Worm (Caenorhabditis elegans): Measurements from ENCODE around the gene R05D3.9.

The R05D3.9 gene

DNA sequence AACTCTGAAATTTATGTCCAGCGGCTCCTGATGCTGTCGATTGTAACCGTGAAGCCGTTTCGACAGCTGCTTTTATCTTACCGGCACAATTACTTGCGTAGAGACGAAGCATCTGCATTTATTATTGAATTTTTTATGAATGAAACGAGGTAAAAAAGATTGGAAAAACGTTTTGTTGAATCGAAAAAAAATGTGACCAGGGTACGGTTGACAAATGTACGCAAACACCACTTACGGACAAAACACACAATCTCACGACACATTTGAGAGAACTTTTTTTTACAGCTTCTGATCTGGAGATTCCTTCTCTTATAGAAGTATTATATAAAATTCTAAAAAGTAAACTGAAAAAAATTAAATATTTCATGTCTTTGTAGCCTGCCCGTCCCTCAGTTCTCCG, 36.7 kb downstream of the R05D3.9 start, which contains the start of the genes mrps-18A and ZC262.2:
mrps-18A (minus strand) TSS at position 141 of the 400 bp plus-strand sequence.
ZC262.2 (plus strand) TSS at position 284 of the 400 bp plus-strand sequence.
- peak; percentile 31 for TF ChIP-seq C34F6.9 (tag; optimal IDR thresholded peaks at IDR 0.05)
- no peak for TF ChIP-seq ztf-11 (tag; optimal IDR thresholded peaks at IDR 0.05)
- TF ChIP-seq ztf-1 (GFP tag; conservative IDR thresholded peaks at IDR 0.05): no peak
- TF ChIP-seq unc-62 (GFP tag; optimal IDR thresholded peaks at IDR 0.05): no peak
- peak; percentile 21 for TF ChIP-seq nhr-129 (tag; optimal IDR thresholded peaks at IDR 0.05)
- no peak for TF ChIP-seq mdl-1 (tag; optimal IDR thresholded peaks at IDR 0.05)
- no peak for TF ChIP-seq nhr-23 (tag; optimal IDR thresholded peaks at IDR 0.05)
- no peak for TF ChIP-seq alr-1 (tag; optimal IDR thresholded peaks at IDR 0.05)
- TF ChIP-seq ceh-16 (tag; optimal IDR thresholded peaks at IDR 0.05): no peak
- TF ChIP-seq F13H6.1 (tag; optimal IDR thresholded peaks at IDR 0.05): no peak
- no peak for TF ChIP-seq Y55F3AM.14 (GFP tag; optimal IDR thresholded peaks at IDR 0.05)
- TF ChIP-seq ZK546.5 (tag; optimal IDR thresholded peaks at IDR 0.05): no peak
- TF ChIP-seq lsy-2 (tag; optimal IDR thresholded peaks at IDR 0.05): peak; percentile 73 to 97
- TF ChIP-seq crh-2 (tag; optimal IDR thresholded peaks at IDR 0.05): no peak
- TF ChIP-seq unc-39 (tag; optimal IDR thresholded peaks at IDR 0.05): no peak
- TF ChIP-seq lin-13 (GFP tag; optimal IDR thresholded peaks at IDR 0.05): no peak
- TF ChIP-seq mab-5 (tag; optimal IDR thresholded peaks at IDR 0.05): no peak
- no peak for TF ChIP-seq snpc-4 (tag; optimal IDR thresholded peaks at IDR 0.05)
- no peak for TF ChIP-seq nhr-12 (tag; optimal IDR thresholded peaks at IDR 0.05)
- TF ChIP-seq fos-1 (tag; optimal IDR thresholded peaks at IDR 0.05): no peak
- TF ChIP-seq ztf-4 (tag; optimal IDR thresholded peaks at IDR 0.05): no peak
- TF ChIP-seq zag-1 (tag; optimal IDR thresholded peaks at IDR 0.05): no peak
- TF ChIP-seq nhr-11 (tag; optimal IDR thresholded peaks at IDR 0.05): no peak

DNA sequence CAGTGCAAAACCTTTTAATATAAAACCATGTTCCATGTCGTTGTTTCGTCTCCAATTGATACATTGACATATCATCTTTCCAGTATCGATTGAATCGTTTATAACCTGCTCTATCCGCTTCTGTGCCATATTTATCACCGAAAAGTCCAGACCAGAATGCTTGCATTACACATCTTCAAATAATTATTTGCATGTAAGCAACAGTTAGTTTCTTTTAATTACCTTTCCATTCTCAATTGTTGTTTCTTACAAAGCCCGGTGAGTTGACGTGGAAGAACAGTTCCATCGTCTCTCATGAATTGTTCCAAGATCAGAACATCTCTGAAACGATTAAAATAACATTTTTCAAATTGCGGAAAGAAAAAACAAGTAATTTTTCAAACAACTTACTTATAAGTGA, 37.3 kb downstream of the R05D3.9 start, which contains the start of gene iglr-2:
iglr-2 (minus strand) TSS at position 101 of the 400 bp plus-strand sequence.
- TF ChIP-seq mdl-1 (tag; optimal IDR thresholded peaks at IDR 0.05) (no peak), nhr-129 (tag; optimal IDR thresholded peaks at IDR 0.05) (no peak), ztf-11 (tag; optimal IDR thresholded peaks at IDR 0.05) (no peak)

DNA sequence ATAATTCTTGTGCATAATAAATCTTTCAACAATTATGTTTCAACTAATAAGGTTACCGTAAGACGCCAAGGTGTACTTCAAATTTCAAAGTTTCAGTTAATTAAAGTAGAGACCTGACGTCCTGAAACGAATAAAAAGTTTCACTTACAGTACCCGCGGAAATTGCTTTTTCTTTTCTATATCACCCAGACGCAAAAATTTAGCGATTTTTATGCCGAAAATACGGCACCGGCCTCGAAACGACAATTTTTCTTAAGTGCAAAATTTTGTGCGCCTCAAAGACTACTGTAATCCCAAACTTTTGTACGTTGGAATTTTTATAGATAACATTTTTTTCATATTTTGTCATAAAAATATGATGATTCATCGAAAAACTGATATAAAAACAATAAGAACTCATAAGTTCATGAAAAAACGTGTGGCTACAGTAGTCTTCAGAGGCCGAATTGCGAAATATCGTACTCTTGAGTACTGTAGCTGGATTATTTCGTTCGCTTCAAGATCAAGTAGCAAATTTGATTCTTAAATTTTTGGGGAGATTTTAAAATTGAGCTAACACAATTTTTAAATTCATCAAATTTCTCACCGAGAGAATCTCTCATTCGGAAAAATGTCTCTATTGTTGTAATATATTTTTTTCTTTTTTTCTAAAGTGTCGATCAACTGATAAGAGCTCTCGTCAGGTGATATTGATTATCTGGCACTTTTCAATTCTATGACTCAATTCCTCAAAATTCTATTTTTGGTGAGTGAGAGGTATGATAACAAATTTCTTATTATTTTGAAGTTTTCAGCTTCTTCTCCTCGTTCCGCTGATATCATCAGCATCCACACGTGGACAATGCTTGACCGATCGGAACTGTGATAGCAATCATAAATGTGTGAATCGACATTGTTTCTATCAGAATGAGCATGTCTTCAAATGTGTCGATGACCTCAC, 42.7 kb downstream of the R05D3.9 start, which contains the start of gene ZC262.13:
ZC262.13 (plus strand) TSS at position 641 of the 940 bp plus-strand sequence.
- TF ChIP-seq egl-27 (tag; optimal IDR thresholded peaks at IDR 0.05) (no peak), fos-1 (tag; optimal IDR thresholded peaks at IDR 0.05) (peak; percentile 36)

DNA sequence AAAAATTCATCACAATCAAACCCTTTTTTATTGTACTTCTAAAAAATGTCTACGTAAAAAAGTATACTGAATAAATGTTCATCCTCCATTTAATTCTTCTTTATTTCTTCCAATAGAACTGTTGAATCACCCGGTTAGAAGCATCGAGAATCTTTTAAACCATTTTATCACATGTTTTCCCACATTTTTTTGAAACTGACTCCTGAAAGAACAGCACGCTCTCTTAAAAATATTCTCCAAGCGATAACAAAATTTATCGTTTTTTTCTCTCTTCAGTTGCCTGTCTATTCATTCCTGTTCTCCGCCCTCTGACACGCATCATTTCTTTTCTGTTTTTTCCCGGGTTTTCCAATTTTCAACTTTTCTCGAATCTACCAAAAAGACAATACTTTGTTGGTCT, 44.1 kb downstream of the R05D3.9 start, which contains the start of gene F10E9.12:
F10E9.12 (plus strand) TSS at position 131 of the 400 bp plus-strand sequence.
- TF ChIP-seq ztf-4 (tag; optimal IDR thresholded peaks at IDR 0.05): no peak
- TF ChIP-seq blmp-1 (tag; optimal IDR thresholded peaks at IDR 0.05; ENCODE audit: insufficient read depth): no peak
- no peak for TF ChIP-seq nhr-6 (tag; optimal IDR thresholded peaks at IDR 0.05)
- TF ChIP-seq nhr-23 (tag; optimal IDR thresholded peaks at IDR 0.05): no peak
- no peak for TF ChIP-seq nhr-21 (tag; optimal IDR thresholded peaks at IDR 0.05)
- TF ChIP-seq fos-1 (tag; optimal IDR thresholded peaks at IDR 0.05): no peak
- no peak for TF ChIP-seq nhr-12 (tag; optimal IDR thresholded peaks at IDR 0.05)
- no peak for TF ChIP-seq F13H6.1 (tag; optimal IDR thresholded peaks at IDR 0.05)
- TF ChIP-seq sma-9 (GFP tag; optimal IDR thresholded peaks at IDR 0.05): no peak
- no peak for TF ChIP-seq sma-9 (tag; optimal IDR thresholded peaks at IDR 0.05)
- TF ChIP-seq R02D3.7 (tag; optimal IDR thresholded peaks at IDR 0.05): no peak
- no peak for TF ChIP-seq ama-1 (optimal IDR thresholded peaks at IDR 0.05)

- TF ChIP-seq lsy-2 (tag; optimal IDR thresholded peaks at IDR 0.05) (peak in 1 of 2 experiments; percentile 32), peb-1 (tag; optimal IDR thresholded peaks at IDR 0.05) (no peak), C34F6.9 (tag; optimal IDR thresholded peaks at IDR 0.05) (peak; percentile 14), nhr-21 (tag; optimal IDR thresholded peaks at IDR 0.05) (peak; percentile 21), lin-11 (tag; optimal IDR thresholded peaks at IDR 0.05) (peak; percentile 29)
Observed at ce11 chrIII:8322645-8323213, 45.8 kb downstream of the R05D3.9 start, which contains the start of gene F10E9.1. TSS of gene F10E9.1 (plus strand) at chrIII:8323163.
